Fruit fly (Drosophila melanogaster): ENCODE data around the gene Wnt4.

The Wnt4 gene

DNA sequence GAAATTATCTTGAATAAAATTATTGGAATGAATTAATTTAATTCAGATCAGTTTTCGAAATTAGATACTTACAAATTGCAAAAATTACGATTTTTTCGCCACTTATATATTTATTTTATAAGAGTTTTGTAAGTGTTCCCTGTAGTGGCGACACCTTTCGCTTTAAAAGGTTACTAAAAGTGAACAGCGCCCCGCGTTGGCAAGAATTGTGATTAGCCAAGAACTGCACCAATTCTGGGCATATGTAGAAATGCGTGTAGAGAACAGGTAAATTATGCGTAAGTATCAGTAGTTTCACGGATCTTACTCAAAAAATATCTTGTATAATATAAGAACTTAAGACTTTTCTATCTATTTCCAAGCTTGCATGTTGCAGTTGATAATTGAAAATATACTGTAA, 4.5 kb upstream of the Wnt4 start (continued):
- TF ChIP-seq Side (GFP tag; optimal IDR thresholded peaks at IDR 0.05) (peak; percentile 25), dysf (GFP tag; IDR thresholded peaks at IDR 0.05) (peak; percentile 73), Blimp-1 (GFP tag; optimal IDR thresholded peaks at IDR 0.05) (peak; percentile 44), bcd (GFP tag; optimal IDR thresholded peaks at IDR 0.05) (peak; percentile 62), onecut (GFP tag; IDR thresholded peaks at IDR 0.05) (peak; percentile 47), CG10267 (tag; optimal IDR thresholded peaks at IDR 0.05) (peak; percentile 60), CG4617 (GFP tag; optimal IDR thresholded peaks at IDR 0.05; ENCODE audit: borderline replicate concordance) (peak; percentile 33), CG10147 (GFP tag; optimal IDR thresholded peaks at IDR 0.05) (peak; percentile 18), CG8924 (tag; optimal IDR thresholded peaks at IDR 0.05) (no peak), CG31441 (GFP tag; IDR thresholded peaks at IDR 0.05) (peak; percentile 35; the same call in 1 of the 2 replicates), bowl (GFP tag; IDR thresholded peaks at IDR 0.05) (no peak), sqz (GFP tag; optimal IDR thresholded peaks at IDR 0.05) (no peak), dpn (GFP tag; optimal IDR thresholded peaks at IDR 0.05) (peak; percentile 64 to 73), CG12769 (tag; optimal IDR thresholded peaks at IDR 0.05) (peak; percentile 59), Dp (GFP tag; optimal IDR thresholded peaks at IDR 0.05) (peak; percentile 11), klu (GFP tag; IDR thresholded peaks at IDR 0.05) (no peak), zfh2 (GFP tag; optimal IDR thresholded peaks at IDR 0.05) (peak; percentile 18), CG9727 (GFP tag; optimal IDR thresholded peaks at IDR 0.05) (no peak), CG8359 (GFP tag; optimal IDR thresholded peaks at IDR 0.05; ENCODE audit: borderline replicate concordance) (no peak), Neu2 (GFP tag; optimal IDR thresholded peaks at IDR 0.05; ENCODE audit: borderline replicate concordance) (no peak), CG4707 (GFP tag; optimal IDR thresholded peaks at IDR 0.05) (no peak), croc (GFP tag; conservative IDR thresholded peaks at IDR 0.05) (peak; percentile 15; the same call in 1 of the 3 replicates), org-1 (GFP tag; optimal IDR thresholded peaks at IDR 0.05) (no peak), insv (GFP tag; optimal IDR thresholded peaks at IDR 0.05) (peak in 1 of 2 experiments; percentile 28), row (GFP tag; IDR thresholded peaks at IDR 0.05) (peak; percentile 16; the same call in 1 of the 3 replicates), cas (GFP tag; IDR thresholded peaks at IDR 0.05) (0 out of 2 replicates have a peak, but pooled peaks have one; percentile 16), CG13296 (GFP tag; optimal IDR thresholded peaks at IDR 0.05) (no peak), GATAe (GFP tag; conservative IDR thresholded peaks at IDR 0.05) (no peak), CG6791 (GFP tag; IDR thresholded peaks at IDR 0.05; ENCODE audit: partially characterized antibody) (peak; percentile 55; the same call in 1 of the 3 replicates), phol (tag; optimal IDR thresholded peaks at IDR 0.05) (peak; percentile 67), CG10321 (GFP tag; IDR thresholded peaks at IDR 0.05) (no peak), CG2120 (GFP tag; optimal IDR thresholded peaks at IDR 0.05) (peak; percentile 60), wek (GFP tag; optimal IDR thresholded peaks at IDR 0.05) (no peak), CG10431 (GFP tag; optimal IDR thresholded peaks at IDR 0.05) (no peak), NC2β (GFP tag; optimal IDR thresholded peaks at IDR 0.05) (peak; percentile 32), abd-A (tag; optimal IDR thresholded peaks at IDR 0.05) (no peak), CG2678 (tag; optimal IDR thresholded peaks at IDR 0.05) (peak; percentile 35), CG11456 (GFP tag; IDR thresholded peaks at IDR 0.05) (peak; percentile 93), CG6689 (GFP tag; IDR thresholded peaks at IDR 0.05) (peak; percentile 28; the same call in 1 of the 2 replicates), CG4854 (GFP tag; optimal IDR thresholded peaks at IDR 0.05) (peak; percentile 51), Hr3 (GFP tag; optimal IDR thresholded peaks at IDR 0.05) (peak; percentile 65), sob (GFP tag; IDR thresholded peaks at IDR 0.05) (peak; percentile 65), Poxn (GFP tag; IDR thresholded peaks at IDR 0.05) (no peak), jumu (GFP tag; optimal IDR thresholded peaks at IDR 0.05) (peak; percentile 40), p53 (GFP tag; optimal IDR thresholded peaks at IDR 0.05) (peak; percentile 61), caup (GFP tag; optimal IDR thresholded peaks at IDR 0.05; ENCODE audit: severe bottlenecking) (peak; percentile 36), CG2712 (tag; optimal IDR thresholded peaks at IDR 0.05) (peak; percentile 74), CG7357 (GFP tag; IDR thresholded peaks at IDR 0.05) (peak; percentile 39; the same call in 1 of the 3 replicates), CG7928 (GFP tag; optimal IDR thresholded peaks at IDR 0.05) (no peak), tup (GFP tag; optimal IDR thresholded peaks at IDR 0.05) (peak; percentile 9)

All from whole organism, embryonic.